Fruit fly (Drosophila melanogaster) whole organism, embryonic: ENCODE results near the gene CG11882.

Experiments
- ATbp ChIP-seq: fragments of 200-800 bp; sonication (Bioruptor generic); optimal IDR thresholded peaks from 2 replicates; lab custom pipeline; 2017; ENCODE audit warnings: missing biosample characterization, mild to moderate bottlenecking, missing genetic modification characterization, missing genetic modification reagents
- CG11398 ChIP-seq: fragments of 200-800 bp; sonication (Bioruptor generic); optimal IDR thresholded peaks from 2 replicates; lab custom pipeline; 2016; ENCODE audit warnings: missing biosample characterization, missing genetic modification characterization
- CG11504 ChIP-seq: fragments of 200-800 bp; sonication (Bioruptor generic); optimal IDR thresholded peaks from 3 replicates; lab custom pipeline; 2019; ENCODE audit warnings: missing biosample characterization, mild to moderate bottlenecking, missing genetic modification characterization, moderate library complexity
- CG11695 ChIP-seq: fragments of 200-800 bp; sonication (Bioruptor generic); IDR thresholded peaks from 3 replicates; pipeline ENCODE4 v1.3.6; 2022; ENCODE audit warnings: missing biosample characterization, missing genetic modification characterization
- CG13624 ChIP-seq: fragments of 200-800 bp; sonication (Bioruptor generic); optimal IDR thresholded peaks from 2 replicates; lab custom pipeline; 2016; ENCODE audit warnings: missing biosample characterization, missing genetic modification characterization
- CG13894 ChIP-seq: fragments of 200-800 bp; sonication (Bioruptor generic); optimal IDR thresholded peaks from 3 replicates; lab custom pipeline; 2018; ENCODE audit warnings: missing biosample characterization, mild to moderate bottlenecking, missing genetic modification characterization, moderate library complexity
- CG15514 ChIP-seq: fragments of 200-800 bp; sonication (Bioruptor generic); optimal IDR thresholded peaks from 3 replicates; lab custom pipeline; 2017; ENCODE audit warnings: missing biosample characterization, missing genetic modification characterization, mild to moderate bottlenecking, moderate library complexity, missing genetic modification reagents
- CG18262 ChIP-seq: fragments of 200-800 bp; optimal IDR thresholded peaks from 3 replicates; lab custom pipeline; 2019; ENCODE audit warnings: missing biosample characterization, mild to moderate bottlenecking, missing genetic modification characterization, moderate library complexity
- CG18599 ChIP-seq: fragments of 200-800 bp; sonication (Bioruptor generic); optimal IDR thresholded peaks from 3 replicates; lab custom pipeline; 2017; ENCODE audit warnings: missing biosample characterization, missing genetic modification characterization, mild to moderate bottlenecking, moderate library complexity, missing genetic modification reagents
- CG2116 ChIP-seq: fragments of 200-800 bp; sonication (Bioruptor generic); optimal IDR thresholded peaks from 3 replicates; lab custom pipeline; 2018; ENCODE audit warnings: missing biosample characterization, mild to moderate bottlenecking, missing genetic modification characterization
- CG3163 ChIP-seq: fragments of 200-800 bp; sonication (Bioruptor generic); optimal IDR thresholded peaks from 3 replicates; lab custom pipeline; 2016; ENCODE audit warnings: missing biosample characterization, missing genetic modification characterization
- CG34376 ChIP-seq: fragments of 200-800 bp; sonication (Bioruptor generic); optimal IDR thresholded peaks from 2 replicates; lab custom pipeline; 2018; ENCODE audit warnings: missing biosample characterization, mild to moderate bottlenecking, missing genetic modification characterization
- CG3726 ChIP-seq: fragments of 200-800 bp; sonication (Bioruptor generic); IDR thresholded peaks from 3 replicates; pipeline ENCODE4, ENCODE4 v1.3.6; 2022; ENCODE audit warnings: missing biosample characterization, missing genetic modification characterization
- CG3847 ChIP-seq: fragments of 200-800 bp; sonication (Bioruptor generic); IDR thresholded peaks from 2 replicates; pipeline ENCODE4 v1.3.6; 2022; ENCODE audit warnings: missing biosample characterization, missing genetic modification characterization
- CG4617 ChIP-seq: fragments of 200-800 bp; sonication (Bioruptor generic); optimal IDR thresholded peaks from 3 replicates; lab custom pipeline; 2016; ENCODE audit warnings: missing biosample characterization, missing genetic modification characterization, borderline replicate concordance
- CG4854 ChIP-seq: fragments of 200-800 bp; sonication (Bioruptor generic); optimal IDR thresholded peaks from 2 replicates; lab custom pipeline; 2016; ENCODE audit warnings: missing biosample characterization, missing genetic modification characterization, inconsistent platforms
- CG7987 ChIP-seq: fragments of 200-800 bp; sonication (Bioruptor generic); optimal IDR thresholded peaks from 2 replicates; lab custom pipeline; 2018; ENCODE audit warnings: missing biosample characterization, mild to moderate bottlenecking, missing genetic modification characterization, moderate library complexity
- CG8281 ChIP-seq: fragments of 200-800 bp; sonication (Bioruptor generic); optimal IDR thresholded peaks from 2 replicates; lab custom pipeline; 2018; ENCODE audit warnings: missing biosample characterization, mild to moderate bottlenecking, missing genetic modification characterization, moderate library complexity
- CkIIα-i1 ChIP-seq: fragments of 200-800 bp; sonication (Bioruptor generic); IDR thresholded peaks from 2 replicates; pipeline ENCODE4 v1.3.6; 2022; ENCODE audit warnings: missing biosample characterization, missing genetic modification characterization
- D ChIP-seq, 2 experiments: fragments of 200-800 bp in 1 of 2; fragments of >200 bp in 1 of 2; sonication (Bioruptor generic) in 1 of 2; optimal IDR thresholded peaks; 2 replicates in 1 of 2; 3 replicates in 1 of 2; lab custom pipeline; 2017; ENCODE audit warnings: mild to moderate bottlenecking in 1 of 2, missing biosample characterization in 1 of 2, missing genetic modification characterization in 1 of 2, missing genetic modification reagents in 1 of 2
- E2f2 ChIP-seq: fragments of 200-800 bp; sonication (Bioruptor generic); IDR thresholded peaks from 2 replicates; pipeline ENCODE4 v1.3.6; 2022; ENCODE audit warnings: missing biosample characterization, missing genetic modification characterization
- Eip74EF ChIP-seq, 2 experiments: fragments of 200-800 bp in 1 of 2; fragments of >200 bp in 1 of 2; sonication (Bioruptor generic) in 1 of 2; optimal IDR thresholded peaks; 2 replicates each; lab custom pipeline; 2017 to 2019; ENCODE audit warnings: missing biosample characterization in 2 of 2, missing genetic modification characterization in 2 of 2, mild to moderate bottlenecking in 1 of 2, moderate library complexity in 1 of 2
- Ets65A ChIP-seq: fragments of 200-800 bp; sonication (Bioruptor generic); peaks from one replicate; lab custom pipeline; 2016; ENCODE audit warnings: missing biosample characterization, missing genetic modification characterization
- HLH4C ChIP-seq: fragments of 200-800 bp; sonication (Bioruptor generic); IDR thresholded peaks from 3 replicates; pipeline ENCODE4 v1.3.6; 2022; ENCODE audit warnings: missing biosample characterization, missing genetic modification characterization; ENCODE audit not compliant: partially characterized antibody
- Hand ChIP-seq: fragments of 200-800 bp; sonication (Bioruptor generic); optimal IDR thresholded peaks from 2 replicates; lab custom pipeline; 2017; ENCODE audit warnings: mild to moderate bottlenecking, missing biosample characterization, missing genetic modification reagents, missing genetic modification characterization
- Hey ChIP-seq: fragments of 200-800 bp; sonication (Bioruptor generic); optimal IDR thresholded peaks from 3 replicates; lab custom pipeline; 2018; ENCODE audit warnings: missing biosample characterization, mild to moderate bottlenecking, missing genetic modification characterization
- Hsf ChIP-seq: fragments of 200-800 bp; sonication (Bioruptor generic); optimal IDR thresholded peaks from 3 replicates; lab custom pipeline; 2016; ENCODE audit warnings: missing biosample characterization, missing genetic modification characterization
- MBD-R2 ChIP-seq: fragments of 200-800 bp; sonication (Bioruptor generic); IDR thresholded peaks from 2 replicates; pipeline ENCODE4 v1.3.6; 2022; ENCODE audit warnings: missing biosample characterization, missing genetic modification characterization
- Opbp ChIP-seq: fragments of 200-800 bp; sonication (Bioruptor generic); IDR thresholded peaks from 3 replicates; pipeline ENCODE4 v1.3.6; 2022; ENCODE audit warnings: missing biosample characterization, missing genetic modification characterization; ENCODE audit not compliant: partially characterized antibody
- Ravus ChIP-seq: fragments of 200-800 bp; sonication (Bioruptor generic); IDR thresholded peaks from 2 replicates; pipeline ENCODE4 v1.3.6; 2022; ENCODE audit warnings: missing biosample characterization, missing genetic modification characterization
- Side ChIP-seq: fragments of 200-800 bp; sonication (Bioruptor generic); optimal IDR thresholded peaks from 2 replicates; lab custom pipeline; 2016; ENCODE audit warnings: missing biosample characterization, missing genetic modification characterization
- Xbp1 ChIP-seq: fragments of 200-800 bp; sonication (Bioruptor generic); optimal IDR thresholded peaks from 3 replicates; lab custom pipeline; 2016; ENCODE audit warnings: missing biosample characterization, mild to moderate bottlenecking, missing genetic modification characterization
- az2 ChIP-seq: fragments of 200-800 bp; sonication (Bioruptor generic); optimal IDR thresholded peaks from 3 replicates; lab custom pipeline; 2016; ENCODE audit warnings: missing biosample characterization, missing genetic modification characterization
- chif ChIP-seq, 2 experiments: fragments of 200-800 bp; sonication (Bioruptor generic); optimal IDR thresholded peaks; 3 replicates each; lab custom pipeline; 2016; ENCODE audit warnings: missing biosample characterization in 2 of 2, missing genetic modification characterization in 2 of 2
- fd102C ChIP-seq: fragments of 200-800 bp; sonication (Bioruptor generic); optimal IDR thresholded peaks from 2 replicates; lab custom pipeline; 2018; ENCODE audit warnings: missing biosample characterization, mild to moderate bottlenecking, missing genetic modification characterization, moderate library complexity
- gce ChIP-seq: fragments of 200-800 bp; sonication (Bioruptor generic); IDR thresholded peaks from 3 replicates; pipeline ENCODE4 v1.3.6; 2022; ENCODE audit warnings: missing biosample characterization, missing genetic modification characterization
- gcm ChIP-seq: fragments of 200-800 bp; sonication (Bioruptor generic); optimal IDR thresholded peaks from 2 replicates; lab custom pipeline; 2019; ENCODE audit warnings: missing biosample characterization, mild to moderate bottlenecking, missing genetic modification characterization, moderate library complexity
- gsb ChIP-seq: fragments of 200-800 bp; sonication (Bioruptor generic); IDR thresholded peaks from 2 replicates; pipeline ENCODE4 v1.3.6; 2022; ENCODE audit warnings: missing biosample characterization, missing genetic modification characterization
- knrl ChIP-seq: fragments of 200-800 bp; sonication (Bioruptor generic); IDR thresholded peaks from 3 replicates; pipeline ENCODE4 v1.3.6; 2022; ENCODE audit warnings: missing biosample characterization, missing genetic modification characterization; ENCODE audit not compliant: partially characterized antibody
- lov ChIP-seq, 2 experiments: fragments of 200-800 bp in 1 of 2; fragments of >200 bp in 1 of 2; sonication (Bioruptor generic) in 1 of 2; IDR thresholded peaks in 1 of 2; optimal IDR thresholded peaks in 1 of 2; 2 replicates in 1 of 2; 3 replicates in 1 of 2; pipeline versions ENCODE4 v1.3.6 to Lab custom; 2017 to 2022; ENCODE audit warnings: missing biosample characterization in 1 of 2, missing genetic modification characterization in 1 of 2
- nerfin-2 ChIP-seq: fragments of 200-800 bp; sonication (Bioruptor generic); IDR thresholded peaks from 2 replicates; pipeline ENCODE4 v1.3.6; 2022; ENCODE audit warnings: missing biosample characterization, missing genetic modification characterization; ENCODE audit not compliant: partially characterized antibody
- pb ChIP-seq: fragments of 200-800 bp; sonication (Bioruptor generic); optimal IDR thresholded peaks from 3 replicates; lab custom pipeline; 2016; ENCODE audit warnings: missing biosample characterization, missing genetic modification characterization
- run ChIP-seq: fragments of 200-800 bp; sonication (Bioruptor generic); optimal IDR thresholded peaks from 3 replicates; lab custom pipeline; 2018; ENCODE audit warnings: missing biosample characterization, mild to moderate bottlenecking, missing genetic modification characterization
- sens ChIP-seq: fragments of 200-800 bp; sonication (Bioruptor generic); peaks from one replicate; lab custom pipeline; 2016; ENCODE audit warnings: missing biosample characterization, missing genetic modification characterization
- sim ChIP-seq: fragments of 200-800 bp; sonication (Bioruptor generic); IDR thresholded peaks from 2 replicates; pipeline ENCODE4 v1.3.6; 2022; ENCODE audit warnings: missing biosample characterization, missing genetic modification characterization
- zen ChIP-seq: fragments of 200-800 bp; sonication (Bioruptor generic); optimal IDR thresholded peaks from 3 replicates; lab custom pipeline; 2018; ENCODE audit warnings: missing biosample characterization, mild to moderate bottlenecking, missing genetic modification characterization, moderate library complexity
- zen2 ChIP-seq: fragments of 200-800 bp; sonication (Bioruptor generic); IDR thresholded peaks from 3 replicates; pipeline ENCODE4 v1.3.6; 2022; ENCODE audit warnings: missing biosample characterization, missing genetic modification characterization; ENCODE audit not compliant: partially characterized antibody

The CG11882 gene

DNA sequence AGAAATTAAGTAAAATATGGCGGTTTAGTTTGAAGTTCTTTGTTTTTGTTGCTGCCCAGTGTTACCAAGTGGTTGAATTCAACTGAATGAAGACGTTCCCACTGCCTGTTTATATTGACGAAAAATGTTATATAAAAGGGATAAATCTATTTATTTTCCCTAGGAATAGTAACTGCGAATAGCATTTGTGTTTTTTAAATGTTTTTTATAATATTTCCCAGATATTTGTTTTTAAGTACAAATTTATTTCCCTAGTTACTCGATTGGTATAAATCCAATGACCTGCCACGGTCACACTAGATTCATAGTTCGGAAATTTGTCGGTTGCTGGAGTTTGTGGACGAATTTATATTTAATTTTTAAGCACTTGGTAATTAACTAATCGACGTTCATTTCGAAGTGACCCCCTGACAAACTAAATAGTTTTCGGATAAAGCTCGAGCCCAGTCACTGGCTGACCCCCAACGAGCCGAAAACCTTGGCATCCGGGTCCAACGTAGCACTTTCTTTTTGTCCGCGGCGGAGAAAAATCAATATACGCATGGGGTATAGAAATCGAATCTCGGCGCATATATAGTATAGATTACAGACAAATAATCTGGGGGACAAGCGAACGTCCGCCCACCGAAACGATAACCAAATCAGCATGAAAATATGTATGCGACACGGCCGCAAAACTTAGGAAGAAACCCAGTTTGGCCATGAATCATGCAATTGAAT, 16.9 kb downstream of the CG11882 start, which contains the start of the genes dgt6 and Vha100-1 (continued):
- TF ChIP-seq ATbp (GFP tag; lab: Kevin White, UChicago) (no peak), pb (no peak), CkIIα-i1 (no peak), CG3163 (no peak), CG11504 (tag; lab: Kevin White, UChicago) (no peak), Hsf (GFP tag; lab: Kevin White, UChicago) (no peak), CG18262 (tag; lab: Kevin White, UChicago) (no peak), Ravus (GFP tag; lab: Robert Waterston, UW) (no peak), CG13624 (GFP tag; lab: Kevin White, UChicago) (no peak), zen (no peak), nerfin-2 (GFP tag; lab: Robert Waterston, UW) (no peak), D (optimal IDR thresholded peaks at IDR 0.05; lab: Kevin White, UChicago) (no peak), D (GFP tag; optimal IDR thresholded peaks at IDR 0.05; lab: Kevin White, UChicago) (no peak), CG34376 (no peak), CG4617 (GFP tag; lab: Kevin White, UChicago) (peak; percentile 59), fd102C (GFP tag; lab: Kevin White, UChicago) (no peak), CG8281 (no peak), Xbp1 (GFP tag; lab: Kevin White, UChicago) (peak; percentile 19), lov (optimal IDR thresholded peaks at IDR 0.05; lab: Kevin White, UChicago) (no peak), lov (GFP tag; IDR thresholded peaks at IDR 0.05; lab: Robert Waterston, UW) (0 out of 3 replicates have a peak, but pooled peaks have one; percentile 11), sim (GFP tag; lab: Robert Waterston, UW) (no peak), run (tag; lab: Kevin White, UChicago) (no peak), CG7987 (GFP tag; lab: Kevin White, UChicago) (no peak), Ets65A (GFP tag; lab: Kevin White, UChicago) (no peak), CG11398 (GFP tag; lab: Kevin White, UChicago) (no peak), CG11695 (no peak), Hand (GFP tag; lab: Kevin White, UChicago) (no peak), gce (no peak), CG3847 (GFP tag; lab: Robert Waterston, UW) (0 out of 2 replicates have a peak, but pooled peaks have one; percentile 41), Side (GFP tag; lab: Kevin White, UChicago) (no peak), CG3726 (no peak), knrl (GFP tag; lab: Robert Waterston, UW) (no peak; the same call in 2 of the 3 replicates), CG13894 (tag; lab: Kevin White, UChicago) (no peak), Eip74EF (GFP tag; optimal IDR thresholded peaks at IDR 0.05; lab: Kevin White, UChicago) (no peak), sens (GFP tag; lab: Kevin White, UChicago) (peak; percentile 74), CG15514 (GFP tag; lab: Kevin White, UChicago) (peak; percentile 62), E2f2 (GFP tag; lab: Robert Waterston, UW) (peak; percentile 85), gsb (no peak), CG18599 (GFP tag; lab: Kevin White, UChicago) (no peak), MBD-R2 (GFP tag; lab: Robert Waterston, UW) (peak; percentile 65), zen2 (GFP tag; lab: Robert Waterston, UW) (no peak), Hey (no peak), gcm (GFP tag; lab: Kevin White, UChicago) (no peak), CG4854 (no peak), Opbp (no peak), HLH4C (no peak), CG2116 (GFP tag; lab: Kevin White, UChicago) (peak; percentile 57), chif (GFP tag; optimal IDR thresholded peaks at IDR 0.05; lab: Kevin White, UChicago) (no peak), az2 (no peak)
